Fruit fly (Drosophila melanogaster) whole organism, embryonic: ENCODE data around the gene axo.

ENCODE experiments used
- CG10654 ChIP-seq: fragments of 200-800 bp; sonication (Bioruptor generic); optimal IDR thresholded peaks from 2 replicates; lab custom pipeline; 2016; ENCODE audit warnings: missing biosample characterization, missing genetic modification characterization
- CG11456 ChIP-seq: fragments of 200-800 bp; sonication (Bioruptor generic); IDR thresholded peaks from 3 replicates; pipeline ENCODE4 v1.3.6; 2022; ENCODE audit warnings: missing biosample characterization, missing genetic modification characterization
- CG12236 ChIP-seq: fragments of 200-800 bp; sonication (Bioruptor generic); optimal IDR thresholded peaks from 2 replicates; lab custom pipeline; 2016; ENCODE audit warnings: missing biosample characterization, missing genetic modification characterization
- CG12391 ChIP-seq: fragments of 200-800 bp; sonication (Bioruptor generic); optimal IDR thresholded peaks from 3 replicates; lab custom pipeline; 2018; ENCODE audit warnings: missing biosample characterization, mild to moderate bottlenecking, missing genetic modification characterization, moderate library complexity
- CG13424 ChIP-seq: fragments of 200-800 bp; sonication (Bioruptor generic); optimal IDR thresholded peaks from 2 replicates; lab custom pipeline; 2019; ENCODE audit warnings: missing biosample characterization, mild to moderate bottlenecking, missing genetic modification characterization, moderate library complexity
- CG13894 ChIP-seq: fragments of 200-800 bp; sonication (Bioruptor generic); optimal IDR thresholded peaks from 3 replicates; lab custom pipeline; 2018; ENCODE audit warnings: missing biosample characterization, mild to moderate bottlenecking, missing genetic modification characterization, moderate library complexity
- CG14667 ChIP-seq: fragments of 200-800 bp; sonication (Bioruptor generic); IDR thresholded peaks from 2 replicates; pipeline ENCODE4 v1.3.6; 2022; ENCODE audit warnings: missing biosample characterization, missing genetic modification characterization
- CG16813 ChIP-seq: fragments of 200-800 bp; sonication (Bioruptor generic); IDR thresholded peaks from 3 replicates; pipeline ENCODE4 v1.3.6; 2022; ENCODE audit warnings: missing biosample characterization, missing genetic modification characterization; ENCODE audit not compliant: partially characterized antibody
- CG16815 ChIP-seq: fragments of 200-800 bp; sonication (Bioruptor generic); optimal IDR thresholded peaks from 3 replicates; lab custom pipeline; 2017; ENCODE audit warnings: missing biosample characterization, mild to moderate bottlenecking, missing genetic modification characterization
- CG17829 ChIP-seq: fragments of 200-800 bp; optimal IDR thresholded peaks from 2 replicates; lab custom pipeline; 2019; ENCODE audit warnings: missing biosample characterization, mild to moderate bottlenecking, missing genetic modification characterization, moderate library complexity
- CG31388 ChIP-seq: fragments of 200-800 bp; sonication (Bioruptor generic); optimal IDR thresholded peaks from 2 replicates; lab custom pipeline; 2016; ENCODE audit warnings: missing biosample characterization, missing genetic modification characterization
- CG34422 ChIP-seq: fragments of 200-800 bp; sonication (Bioruptor generic); IDR thresholded peaks from 3 replicates; pipeline ENCODE4 v1.3.6; 2022; ENCODE audit warnings: missing biosample characterization, missing genetic modification characterization
- CG3847 ChIP-seq: fragments of 200-800 bp; sonication (Bioruptor generic); IDR thresholded peaks from 2 replicates; pipeline ENCODE4 v1.3.6; 2022; ENCODE audit warnings: missing biosample characterization, missing genetic modification characterization
- CG7271 ChIP-seq: fragments of 200-800 bp; sonication (Bioruptor generic); optimal IDR thresholded peaks from 2 replicates; lab custom pipeline; 2018; ENCODE audit warnings: missing biosample characterization, mild to moderate bottlenecking, missing genetic modification characterization, moderate library complexity
- CG8290 ChIP-seq, 3 experiments: fragments of 200-800 bp; sonication (Bioruptor generic); optimal IDR thresholded peaks; 2 replicates each; lab custom pipeline; 2016 to 2019; ENCODE audit warnings: missing biosample characterization in 3 of 3, missing genetic modification characterization in 3 of 3, mild to moderate bottlenecking in 2 of 3, moderate library complexity in 1 of 3
- CG8944 ChIP-seq: fragments of 200-800 bp; sonication (Bioruptor generic); optimal IDR thresholded peaks from 3 replicates; lab custom pipeline; 2016; ENCODE audit warnings: missing biosample characterization, missing genetic modification characterization
- CoRest ChIP-seq: fragments of 200-800 bp; sonication (Bioruptor generic); optimal IDR thresholded peaks from 3 replicates; lab custom pipeline; 2018; ENCODE audit warnings: missing biosample characterization, mild to moderate bottlenecking, missing genetic modification characterization, moderate library complexity
- Dbx ChIP-seq: fragments of 200-800 bp; sonication (Bioruptor generic); IDR thresholded peaks from 3 replicates; pipeline ENCODE4 v1.3.6; 2022; ENCODE audit warnings: missing biosample characterization, missing genetic modification characterization
- Dfd ChIP-seq, 2 experiments: fragments of >200 bp; optimal IDR thresholded peaks; 2 replicates each; lab custom pipeline; 2017; ENCODE audit warnings: missing biosample characterization in 2 of 2, missing genetic modification characterization in 2 of 2
- Dp ChIP-seq: fragments of 200-800 bp; sonication (Bioruptor generic); optimal IDR thresholded peaks from 2 replicates; lab custom pipeline; 2018; ENCODE audit warnings: missing biosample characterization, mild to moderate bottlenecking, missing genetic modification characterization, moderate library complexity
- HLH4C ChIP-seq: fragments of 200-800 bp; sonication (Bioruptor generic); IDR thresholded peaks from 3 replicates; pipeline ENCODE4 v1.3.6; 2022; ENCODE audit warnings: missing biosample characterization, missing genetic modification characterization; ENCODE audit not compliant: partially characterized antibody
- Hand ChIP-seq: fragments of 200-800 bp; sonication (Bioruptor generic); optimal IDR thresholded peaks from 2 replicates; lab custom pipeline; 2017; ENCODE audit warnings: mild to moderate bottlenecking, missing biosample characterization, missing genetic modification reagents, missing genetic modification characterization
- Hmr ChIP-seq: fragments of 200-800 bp; sonication (Bioruptor generic); optimal IDR thresholded peaks from 3 replicates; lab custom pipeline; 2017; ENCODE audit warnings: mild to moderate bottlenecking, missing biosample characterization, missing genetic modification reagents, missing genetic modification characterization
- Jarid2 ChIP-seq: fragments of 200-800 bp; sonication (Bioruptor generic); optimal IDR thresholded peaks from 3 replicates; lab custom pipeline; 2017; ENCODE audit warnings: mild to moderate bottlenecking, missing biosample characterization, missing genetic modification reagents, missing genetic modification characterization
- MTF-1 ChIP-seq: fragments of 200-800 bp; sonication (Bioruptor generic); optimal IDR thresholded peaks from 2 replicates; lab custom pipeline; 2018; ENCODE audit warnings: missing biosample characterization, mild to moderate bottlenecking, missing genetic modification characterization, borderline replicate concordance
- Mes4 ChIP-seq: fragments of 200-800 bp; sonication (Bioruptor generic); optimal IDR thresholded peaks from 2 replicates; lab custom pipeline; 2016; ENCODE audit warnings: missing biosample characterization, missing genetic modification characterization
- NK7.1 ChIP-seq: fragments of 200-800 bp; sonication (Bioruptor generic); optimal IDR thresholded peaks from 3 replicates; lab custom pipeline; 2016; ENCODE audit warnings: missing biosample characterization, missing genetic modification characterization
- Oli ChIP-seq: fragments of 200-800 bp; sonication (Bioruptor generic); optimal IDR thresholded peaks from 2 replicates; lab custom pipeline; 2018; ENCODE audit warnings: missing biosample characterization, mild to moderate bottlenecking, missing genetic modification characterization, moderate library complexity
- Ssrp ChIP-seq: fragments of 200-800 bp; sonication (Bioruptor generic); optimal IDR thresholded peaks from 2 replicates; lab custom pipeline; 2018; ENCODE audit warnings: missing biosample characterization, mild to moderate bottlenecking, missing genetic modification characterization, moderate library complexity
- Xrp1 ChIP-seq: fragments of 200-800 bp; sonication (Bioruptor generic); IDR thresholded peaks from 2 replicates; pipeline ENCODE4 v1.3.6; 2022; ENCODE audit warnings: missing biosample characterization, missing genetic modification characterization
- ab ChIP-seq: fragments of 200-800 bp; sonication (Bioruptor generic); optimal IDR thresholded peaks from 2 replicates; lab custom pipeline; 2016; ENCODE audit warnings: missing biosample characterization, missing genetic modification characterization
- al ChIP-seq: fragments of 200-800 bp; sonication (Bioruptor generic); IDR thresholded peaks from 2 replicates; pipeline ENCODE4 v1.3.6; 2022; ENCODE audit warnings: missing biosample characterization, missing genetic modification characterization
- bbx ChIP-seq: fragments of 200-800 bp; sonication (Bioruptor generic); IDR thresholded peaks from 2 replicates; pipeline ENCODE4 v1.3.6; 2022; ENCODE audit warnings: missing biosample characterization, missing genetic modification characterization; ENCODE audit not compliant: partially characterized antibody
- crc ChIP-seq: fragments of 200-800 bp; sonication (Bioruptor generic); optimal IDR thresholded peaks from 2 replicates; lab custom pipeline; 2016; ENCODE audit warnings: missing biosample characterization, missing genetic modification characterization
- dimm ChIP-seq: fragments of 200-800 bp; sonication (Bioruptor generic); IDR thresholded peaks from 2 replicates; pipeline ENCODE4 v1.3.6; 2022; ENCODE audit warnings: missing biosample characterization, missing genetic modification characterization
- fd102C ChIP-seq: fragments of 200-800 bp; sonication (Bioruptor generic); optimal IDR thresholded peaks from 2 replicates; lab custom pipeline; 2018; ENCODE audit warnings: missing biosample characterization, mild to moderate bottlenecking, missing genetic modification characterization, moderate library complexity
- fd3F ChIP-seq: fragments of 200-800 bp; sonication (Bioruptor generic); optimal IDR thresholded peaks from 2 replicates; lab custom pipeline; 2018; ENCODE audit warnings: missing biosample characterization, mild to moderate bottlenecking, missing genetic modification characterization, moderate library complexity
- gcm ChIP-seq: fragments of 200-800 bp; sonication (Bioruptor generic); optimal IDR thresholded peaks from 2 replicates; lab custom pipeline; 2019; ENCODE audit warnings: missing biosample characterization, mild to moderate bottlenecking, missing genetic modification characterization, moderate library complexity
- kay ChIP-seq: fragments of 200-800 bp; sonication (Bioruptor generic); optimal IDR thresholded peaks from 2 replicates; lab custom pipeline; 2016; ENCODE audit warnings: missing biosample characterization, missing genetic modification characterization
- nerfin-1 ChIP-seq: fragments of 200-800 bp; sonication (Bioruptor generic); optimal IDR thresholded peaks from 3 replicates; lab custom pipeline; 2019; ENCODE audit warnings: missing biosample characterization, mild to moderate bottlenecking, missing genetic modification characterization, moderate library complexity
- nmo ChIP-seq: fragments of 200-800 bp; sonication (Bioruptor generic); optimal IDR thresholded peaks from 2 replicates; lab custom pipeline; 2018; ENCODE audit warnings: missing biosample characterization, mild to moderate bottlenecking, missing genetic modification characterization, moderate library complexity
- p53 ChIP-seq: fragments of 200-800 bp; sonication (Bioruptor generic); optimal IDR thresholded peaks from 2 replicates; lab custom pipeline; 2016; ENCODE audit warnings: missing biosample characterization, missing genetic modification characterization
- pnt ChIP-seq: fragments of 200-800 bp; sonication (Bioruptor generic); optimal IDR thresholded peaks from 3 replicates; lab custom pipeline; 2016; ENCODE audit warnings: missing biosample characterization, missing genetic modification characterization
- run ChIP-seq: fragments of 200-800 bp; sonication (Bioruptor generic); optimal IDR thresholded peaks from 3 replicates; lab custom pipeline; 2018; ENCODE audit warnings: missing biosample characterization, mild to moderate bottlenecking, missing genetic modification characterization
- sim ChIP-seq: fragments of 200-800 bp; sonication (Bioruptor generic); IDR thresholded peaks from 2 replicates; pipeline ENCODE4 v1.3.6; 2022; ENCODE audit warnings: missing biosample characterization, missing genetic modification characterization
- sob ChIP-seq: fragments of 200-800 bp; sonication (Bioruptor generic); IDR thresholded peaks from 2 replicates; pipeline ENCODE4 v1.3.6; 2022; ENCODE audit warnings: missing biosample characterization, missing genetic modification characterization
- stwl ChIP-seq: fragments of 200-800 bp; sonication (Bioruptor generic); optimal IDR thresholded peaks from 3 replicates; lab custom pipeline; 2018; ENCODE audit warnings: missing biosample characterization, mild to moderate bottlenecking, missing genetic modification characterization, moderate library complexity
- tll ChIP-seq, 2 experiments: fragments of 200-800 bp in 1 of 2; fragments of >200 bp in 1 of 2; sonication (Bioruptor generic) in 1 of 2; optimal IDR thresholded peaks; 2 replicates each; lab custom pipeline; 2017 to 2019; ENCODE audit warnings: missing biosample characterization in 2 of 2, missing genetic modification characterization in 2 of 2, mild to moderate bottlenecking in 1 of 2, moderate library complexity in 1 of 2
- tx ChIP-seq: fragments of 200-800 bp; sonication (Bioruptor generic); optimal IDR thresholded peaks from 2 replicates; lab custom pipeline; 2016; ENCODE audit warnings: missing biosample characterization, missing genetic modification characterization
- usp ChIP-seq: fragments of >200 bp; optimal IDR thresholded peaks from 2 replicates; lab custom pipeline; 2017; ENCODE audit warnings: missing biosample characterization, missing genetic modification characterization

The axo gene

dm6 chr3L:4698032-4698431 is 10.9 kb upstream of the axo start (continued):
- TF ChIP-seq usp (no peak), HLH4C (GFP tag; lab: Robert Waterston, UW) (no peak), tx (GFP tag; lab: Kevin White, UChicago) (peak; percentile 77), CG17829 (tag; lab: Kevin White, UChicago) (peak; percentile 72), NK7.1 (GFP tag; lab: Kevin White, UChicago) (peak; percentile 53), MTF-1 (GFP tag; lab: Kevin White, UChicago) (peak; percentile 72), al (peak; percentile 76), Dp (GFP tag; lab: Kevin White, UChicago) (no peak), pnt (peak; percentile 73), Hand (GFP tag; lab: Kevin White, UChicago) (peak; percentile 22), CG12236 (GFP tag; lab: Kevin White, UChicago) (peak; percentile 60), CG10654 (GFP tag; lab: Kevin White, UChicago) (peak; percentile 72), CG14667 (GFP tag; lab: Robert Waterston, UW) (peak; percentile 69), CG34422 (GFP tag; lab: Robert Waterston, UW) (peak; percentile 90), CG13424 (tag; lab: Kevin White, UChicago) (peak; percentile 88), fd3F (GFP tag; lab: Kevin White, UChicago) (peak; percentile 71), nerfin-1 (tag; lab: Kevin White, UChicago) (peak; percentile 70), CG16813 (GFP tag; lab: Robert Waterston, UW) (no peak), dimm (GFP tag; lab: Robert Waterston, UW) (peak; percentile 49; the same call in 1 of the 2 replicates), CG12391 (peak; percentile 82), CG16815 (GFP tag; lab: Kevin White, UChicago) (peak; percentile 54), run (tag; lab: Kevin White, UChicago) (peak; percentile 44), CG31388 (GFP tag; lab: Kevin White, UChicago) (peak; percentile 49), stwl (tag; lab: Kevin White, UChicago) (no peak), Oli (tag; lab: Kevin White, UChicago) (peak; percentile 89), CG8944 (GFP tag; lab: Kevin White, UChicago) (peak; percentile 83), fd102C (GFP tag; lab: Kevin White, UChicago) (no peak), p53 (GFP tag; lab: Kevin White, UChicago) (no peak), CoRest (tag; lab: Kevin White, UChicago) (peak; percentile 87), CG13894 (peak; percentile 52), crc (GFP tag; lab: Kevin White, UChicago) (peak; percentile 24), Ssrp (tag; lab: Kevin White, UChicago) (peak; percentile 72), nmo (GFP tag; lab: Kevin White, UChicago) (peak; percentile 87), gcm (GFP tag; lab: Kevin White, UChicago) (peak; percentile 58), Xrp1 (GFP tag; lab: Robert Waterston, UW) (peak; percentile 85), sim (GFP tag; lab: Robert Waterston, UW) (no peak; the same call in 1 of the 2 replicates), Dfd (GFP tag; optimal IDR thresholded peaks at IDR 0.05; lab: Kevin White, UChicago) (no peak), Dbx (GFP tag; lab: Robert Waterston, UW) (peak; percentile 88), bbx (no peak), kay (GFP tag; lab: Kevin White, UChicago) (no peak), CG8290 (GFP tag; optimal IDR thresholded peaks at IDR 0.05; lab: Kevin White, UChicago) (peak; percentile 30), CG8290 (tag; optimal IDR thresholded peaks at IDR 0.05; lab: Kevin White, UChicago) (peak in 1 of 2 experiments; percentile 94), Jarid2 (GFP tag; lab: Kevin White, UChicago) (peak; percentile 29), CG7271 (tag; lab: Kevin White, UChicago) (no peak), sob (GFP tag; lab: Robert Waterston, UW) (peak; percentile 87), tll (GFP tag; optimal IDR thresholded peaks at IDR 0.05; lab: Kevin White, UChicago) (no peak), Mes4 (GFP tag; lab: Kevin White, UChicago) (peak; percentile 65), CG11456 (GFP tag; lab: Robert Waterston, UW) (peak; percentile 84), ab (GFP tag; lab: Kevin White, UChicago) (peak; percentile 58), Hmr (GFP tag; lab: Kevin White, UChicago) (peak; percentile 72), CG3847 (GFP tag; lab: Robert Waterston, UW) (peak; percentile 71)
